Worm (Caenorhabditis elegans) whole organism, dauer: ENCODE data around the gene C30E1.4.
A peak's percentile ranks its signal among the peaks of the same experiment; 100 is the strongest.
"Not testable (repeated sequence)": the region's sequence is repeated elsewhere in the genome, so short reads cannot be mapped to it uniquely, and the experiment has no call there.

ENCODE experiments used
- unc-62 ChIP-seq: sonication (generic microtip); optimal IDR thresholded peaks from 2 replicates; lab custom pipeline; 2017; ENCODE audit warnings: missing biosample characterization, missing genetic modification reagents, missing genetic modification characterization

The C30E1.4 gene

DNA sequence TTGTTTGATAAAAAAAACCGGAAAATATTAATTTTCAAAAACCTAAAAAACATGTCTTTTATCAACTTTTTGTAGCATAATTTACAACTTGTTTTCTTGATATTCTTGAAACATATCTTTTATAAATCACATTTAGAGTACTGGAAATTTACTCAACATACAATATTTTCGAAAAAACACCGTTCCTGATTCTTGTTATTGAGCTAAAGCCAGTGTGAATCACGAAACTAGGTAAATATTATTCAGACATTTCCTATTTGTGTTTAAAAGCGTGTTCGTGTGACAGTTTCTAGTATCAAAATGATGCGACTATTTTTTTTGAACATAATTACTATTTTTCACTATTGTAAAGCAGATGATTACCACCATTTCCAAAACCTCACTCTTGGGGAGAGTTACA, at the start of gene C30E1.4:
TSS of gene C30E1.4 (plus strand) at position 301 of the 400 bp plus-strand sequence.
- TF ChIP-seq unc-62 (GFP tag; lab: Kevin White, UChicago) = no peak

ce11 chrX:16880426-16880825, 43.3 kb upstream of the C30E1.4 start, which contains the start of gene acs-9:
acs-9 (minus strand) TSS chrX:16880526.
- TF ChIP-seq unc-62 (GFP tag; lab: Kevin White, UChicago) = no peak

- not testable (repeated sequence) for TF ChIP-seq unc-62 (GFP tag; lab: Kevin White, UChicago)
Measured at ce11 chrX:16883426-16883825, 40.3 kb upstream of the C30E1.4 start, which contains the start of gene Y13C8A.1. Y13C8A.1 (plus strand) TSS chrX:16883726.

DNA sequence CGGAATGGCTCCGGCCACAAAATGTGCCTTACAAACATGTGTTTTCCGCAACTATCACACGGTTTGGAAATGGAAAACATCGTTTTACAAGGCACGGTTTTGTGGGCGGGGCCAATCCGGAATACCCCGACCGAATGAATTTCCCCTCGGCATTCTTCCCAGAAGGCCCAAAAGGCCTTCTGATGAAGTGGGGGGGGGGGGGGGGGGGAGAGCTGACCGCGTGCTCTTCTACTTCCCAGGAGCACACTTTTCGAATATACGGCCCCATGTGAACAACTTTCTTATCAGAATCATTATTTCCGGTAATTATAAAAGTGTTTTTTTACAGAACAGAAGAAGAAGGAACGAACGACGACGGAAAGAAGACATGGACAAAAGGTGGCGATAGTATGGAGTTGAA, 39.7 kb upstream of the C30E1.4 start:
- no peak for TF ChIP-seq unc-62 (GFP tag; lab: Kevin White, UChicago)

DNA sequence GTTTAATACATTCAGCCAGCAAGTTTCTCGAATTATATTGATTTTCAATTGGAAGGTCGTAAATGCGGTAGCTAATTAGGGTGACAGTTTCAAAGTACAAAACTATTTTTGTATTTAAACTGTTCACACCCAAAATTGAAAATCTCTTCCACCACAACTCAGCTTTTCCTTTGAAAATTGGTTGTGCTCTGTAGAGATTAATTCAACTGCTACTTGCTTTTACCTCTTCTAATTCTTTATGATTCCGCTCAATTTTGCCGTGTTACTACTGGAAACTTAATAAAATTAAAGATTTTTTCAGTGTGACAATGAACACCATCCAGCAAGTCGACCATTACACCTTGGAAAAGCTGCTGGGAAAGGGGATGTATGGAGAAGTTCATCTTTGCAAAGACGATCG, 32.1 kb upstream of the C30E1.4 start, which contains the start of gene F39F10.3:
TSS of gene F39F10.3 (plus strand) at position 301 of the 400 bp plus-strand sequence.
- TF ChIP-seq unc-62 (GFP tag; lab: Kevin White, UChicago) = no peak

- no peak for TF ChIP-seq unc-62 (GFP tag; lab: Kevin White, UChicago)
Measured at ce11 chrX:16893767-16894166, 30.0 kb upstream of the C30E1.4 start.

- no peak for TF ChIP-seq unc-62 (GFP tag; lab: Kevin White, UChicago)
Measured at ce11 chrX:16894577-16894976, 29.2 kb upstream of the C30E1.4 start, which contains the start of gene F39F10.2. F39F10.2 (plus strand) TSS chrX:16894877.

ce11 chrX:16902657-16903056, 21.1 kb upstream of the C30E1.4 start:
- no peak for TF ChIP-seq unc-62 (GFP tag; lab: Kevin White, UChicago)

DNA sequence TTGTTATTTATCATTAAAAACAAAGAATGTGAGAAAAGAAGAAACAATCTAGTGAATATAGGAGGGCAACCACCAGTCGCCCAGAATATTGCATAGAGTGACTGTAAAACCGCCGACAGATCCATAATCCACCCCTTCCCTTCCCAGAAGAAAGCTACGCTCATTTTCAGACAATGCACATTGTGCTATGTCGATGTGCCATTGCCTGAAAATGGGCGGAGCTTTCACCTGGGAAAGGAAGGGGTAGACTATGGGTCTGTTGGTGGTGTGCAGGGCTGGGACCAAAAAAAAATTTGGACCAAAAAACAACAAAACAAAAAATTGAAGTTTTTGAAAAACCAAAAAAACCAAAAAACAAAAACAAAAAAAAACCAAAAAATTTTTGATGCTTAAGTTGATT, 20.1 kb upstream of the C30E1.4 start, which contains the start of gene F39F10.4:
TSS of gene F39F10.4 (minus strand) at position 101 of the 400 bp plus-strand sequence.
- no peak for TF ChIP-seq unc-62 (GFP tag; lab: Kevin White, UChicago)

DNA sequence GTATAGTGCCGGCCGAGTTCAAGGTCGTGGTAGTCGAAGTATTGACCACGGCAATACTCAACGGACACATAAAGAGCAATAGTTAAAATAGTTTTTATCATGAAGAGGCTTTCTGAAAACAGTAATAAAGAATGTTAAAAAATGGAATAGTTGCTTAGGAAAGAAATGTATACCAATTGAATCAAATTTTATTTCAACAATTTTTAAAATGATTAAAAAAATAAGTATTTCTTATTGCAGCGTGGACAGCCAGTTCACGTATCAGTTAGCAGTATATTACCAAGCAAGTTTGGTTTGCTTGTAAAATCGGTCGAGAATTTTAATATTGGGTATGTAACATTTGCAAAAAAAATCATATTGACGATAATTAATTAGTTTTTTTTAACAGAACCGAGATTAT, 10.1 kb upstream of the C30E1.4 start, which contains the start of gene F39F10.5:
TSS of gene F39F10.5 (minus strand) at position 101 of the 400 bp plus-strand sequence.
- not testable (repeated sequence) for TF ChIP-seq unc-62 (GFP tag; lab: Kevin White, UChicago)

DNA sequence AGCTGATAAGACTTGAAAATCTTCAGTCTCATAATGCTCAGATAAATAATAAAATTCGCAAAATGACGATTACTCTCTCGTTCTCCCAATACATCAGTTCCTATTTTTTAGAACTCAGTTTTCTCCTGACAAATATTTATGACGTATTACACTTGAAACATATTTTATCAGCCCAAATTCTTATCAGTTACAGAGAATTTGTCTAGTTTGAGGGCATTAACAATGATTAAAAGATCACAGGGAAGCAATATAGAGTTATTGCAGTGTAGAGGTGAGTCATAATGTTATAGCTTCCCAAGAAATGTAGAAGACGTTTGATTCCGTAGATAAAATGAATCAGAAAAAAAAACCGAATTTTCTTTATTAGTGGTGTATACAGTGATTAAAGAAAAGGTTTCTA, 4.3 kb upstream of the C30E1.4 start:
- no peak for TF ChIP-seq unc-62 (GFP tag; lab: Kevin White, UChicago)

DNA sequence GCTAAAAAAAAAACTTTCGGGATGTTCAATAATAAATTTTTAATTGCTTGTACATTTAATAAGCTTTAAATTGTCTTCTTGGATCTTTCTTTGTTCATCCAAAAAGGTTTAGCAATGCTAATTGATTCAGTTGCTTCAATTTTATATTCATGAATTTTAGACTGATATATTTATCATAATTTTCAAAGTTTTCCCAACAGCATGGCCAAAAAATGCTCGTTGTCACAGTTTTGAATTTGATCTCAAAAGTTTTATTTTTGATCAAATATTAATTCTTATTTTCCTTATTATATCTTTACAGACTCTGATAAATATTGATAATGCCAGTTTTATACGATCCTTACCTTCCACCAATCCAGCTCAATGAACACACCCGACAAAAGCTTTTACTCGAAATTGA, 2.2 kb upstream of the C30E1.4 start, which contains the start of gene fbxb-114:
TSS of gene fbxb-114 (plus strand) at position 301 of the 400 bp plus-strand sequence.
- no peak for TF ChIP-seq unc-62 (GFP tag; lab: Kevin White, UChicago)

DNA sequence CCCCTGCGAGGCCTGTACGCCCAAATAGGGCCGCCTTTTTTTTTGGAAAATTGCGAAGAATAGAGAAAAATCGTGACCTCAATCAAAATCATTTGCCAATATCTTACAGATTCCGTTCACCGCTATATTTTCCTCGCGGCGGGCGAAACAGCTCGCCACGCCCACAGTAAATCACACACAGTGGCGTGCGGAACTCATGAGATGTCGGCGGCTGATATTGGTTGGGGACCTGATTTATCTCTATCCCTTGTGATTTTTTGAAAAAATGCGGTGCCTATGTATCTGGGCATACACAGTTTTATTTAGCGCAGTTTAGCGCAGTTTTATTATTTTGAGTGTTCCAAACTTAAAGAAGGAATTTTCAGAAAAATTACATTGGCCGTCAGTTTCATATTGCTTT, 1.6 kb downstream of the C30E1.4 start:
- no peak for TF ChIP-seq unc-62 (GFP tag; lab: Kevin White, UChicago)

- no peak for TF ChIP-seq unc-62 (GFP tag; lab: Kevin White, UChicago)
Measured at ce11 chrX:16928087-16928486, 4.4 kb downstream of the C30E1.4 start.

ce11 chrX:16929560-16930332, 6.0 kb downstream of the C30E1.4 start:
- peak; percentile 60 for TF ChIP-seq unc-62 (GFP tag; lab: Kevin White, UChicago)

- no peak for TF ChIP-seq unc-62 (GFP tag; lab: Kevin White, UChicago)
Measured at ce11 chrX:16930333-16930621, 6.5 kb downstream of the C30E1.4 start.

DNA sequence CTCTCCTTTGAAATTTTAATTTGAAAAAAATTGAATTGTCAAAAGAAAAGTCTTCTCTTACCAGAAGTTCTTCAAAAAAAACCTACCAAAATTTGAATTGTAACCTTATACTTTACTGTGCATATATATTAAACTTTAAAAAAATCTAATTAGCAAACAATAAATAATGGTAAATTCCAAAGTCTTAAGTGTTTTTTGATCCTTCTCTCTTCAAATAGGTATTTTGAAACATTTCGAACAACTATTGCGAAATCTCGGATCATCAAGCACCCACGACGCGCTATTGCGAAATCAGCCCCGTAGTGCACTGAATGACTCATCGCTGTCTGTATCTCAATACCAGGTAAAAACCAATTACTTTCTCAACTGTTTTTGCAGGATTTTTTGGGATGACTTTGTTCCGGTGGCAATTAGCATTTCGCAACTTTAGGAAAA, 6.9 kb downstream of the C30E1.4 start:
- TF ChIP-seq unc-62 (GFP tag; lab: Kevin White, UChicago) = no peak
